Worm (Caenorhabditis elegans) whole organism, early embryonic: ENCODE measurements around the gene mig-13.

Experiments
- flt-1 ChIP-seq: fragments of 200-800 bp; sonication (Bioruptor generic); IDR thresholded peaks from 2 replicates; pipeline ENCODE4 v1.3.6; 2022; ENCODE audit warnings: missing genetic modification characterization, missing compliant biosample characterization
- sea-1 ChIP-seq: fragments of 200-800 bp; sonication (Bioruptor generic); conservative IDR thresholded peaks from 2 replicates; pipeline ENCODE4 v1.3.6; 2022; ENCODE audit warnings: missing genetic modification characterization, missing compliant biosample characterization

DNA sequence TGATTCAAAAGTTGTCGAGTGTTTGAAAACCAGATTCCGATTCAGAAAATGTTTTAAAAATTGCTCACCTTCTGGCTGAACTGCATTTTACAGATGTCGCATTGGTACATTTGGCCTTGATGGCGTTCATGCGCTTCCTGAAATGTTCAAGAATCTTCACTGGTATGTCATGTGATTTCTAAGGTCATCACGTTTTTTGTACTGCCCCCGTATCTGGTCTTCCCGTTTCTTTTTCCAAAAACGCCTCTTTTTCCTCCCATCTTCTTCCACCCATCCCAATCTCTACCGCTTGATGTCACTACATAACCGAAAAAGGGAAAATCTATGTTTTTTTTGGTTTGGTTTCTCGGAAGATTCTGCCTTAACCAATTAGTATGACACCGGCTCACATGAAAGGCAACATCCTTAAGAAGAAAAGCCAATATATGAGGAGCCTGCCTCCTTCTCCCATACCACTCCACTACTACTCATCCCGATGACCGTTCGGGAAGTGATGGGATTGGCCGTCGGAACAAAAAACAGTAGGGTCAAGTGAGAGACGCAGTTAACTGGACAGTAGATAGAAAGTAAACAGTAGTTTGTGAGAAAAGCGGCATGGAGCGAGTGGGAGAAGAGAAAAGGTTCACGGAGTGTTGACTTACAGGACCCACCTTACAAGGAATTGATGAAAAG, 10.0 kb upstream of the mig-13 start:
- TF ChIP-seq flt-1 (GFP tag; lab: Robert Waterston, UW) (no peak), sea-1 (no peak)
